Fruit fly (Drosophila melanogaster): ENCODE results near the gene CG13085.

DNA sequence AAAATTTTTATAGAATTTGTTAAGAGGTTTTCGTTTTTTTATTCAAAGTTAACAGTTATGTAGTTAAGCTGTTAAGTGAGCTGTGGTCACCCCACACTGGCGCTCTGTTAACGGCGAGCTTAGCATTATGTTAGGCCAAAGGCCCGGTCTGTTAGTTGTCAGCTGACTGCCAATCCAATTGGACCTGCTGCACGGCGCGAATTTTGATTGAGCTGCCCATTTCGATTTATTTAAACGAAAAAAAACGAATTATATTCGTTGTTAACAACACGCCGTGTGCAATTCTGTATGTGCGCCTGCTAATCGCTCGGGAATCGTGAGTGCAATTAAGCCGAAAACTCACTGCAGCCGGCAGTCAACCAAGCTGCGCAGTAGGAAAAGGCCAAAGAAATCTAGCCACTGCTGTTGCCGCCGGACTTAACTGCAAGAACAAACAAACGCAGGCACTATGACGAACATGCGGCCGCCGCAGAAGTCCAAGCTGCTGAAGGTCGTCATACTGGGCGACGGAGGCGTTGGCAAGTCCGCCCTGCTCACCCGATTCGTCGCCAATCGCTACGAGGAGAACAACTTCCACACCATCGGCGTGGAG is 8.7 kb downstream of the CG13085 start, which contains the start of gene Rab9:
- no peak for TF ChIP-seq Jra (GFP tag; optimal IDR thresholded peaks at IDR 0.05)
- no peak for TF ChIP-seq fru (GFP tag; optimal IDR thresholded peaks at IDR 0.05)
- no peak for TF ChIP-seq Dif (GFP tag; optimal IDR thresholded peaks at IDR 0.05; ENCODE audit: partially characterized antibody)
- TF ChIP-seq GATAd (GFP tag; optimal IDR thresholded peaks at IDR 0.05), result no peak
- TF ChIP-seq Hr83 (GFP tag; optimal IDR thresholded peaks at IDR 0.05; ENCODE audit: poor library complexity, severe bottlenecking), result no peak
- TF ChIP-seq Dfd (GFP tag; optimal IDR thresholded peaks at IDR 0.05), result no peak
- TF ChIP-seq h (GFP tag; optimal IDR thresholded peaks at IDR 0.05), result no peak
- TF ChIP-seq HLH106 (tag; optimal IDR thresholded peaks at IDR 0.05), result no peak
- no peak for TF ChIP-seq lola (GFP tag; optimal IDR thresholded peaks at IDR 0.05)
- no peak for TF ChIP-seq CG9705 (GFP tag; optimal IDR thresholded peaks at IDR 0.05)
- no peak for TF ChIP-seq psq (GFP tag; optimal IDR thresholded peaks at IDR 0.05)
- no peak for TF ChIP-seq pan (optimal IDR thresholded peaks at IDR 0.05)
- TF ChIP-seq br (GFP tag; optimal IDR thresholded peaks at IDR 0.05), result no peak
- no peak for TF ChIP-seq Myc (optimal IDR thresholded peaks at IDR 0.05)
